Worm (Caenorhabditis elegans) whole organism, young adult: Measurements from ENCODE around the gene mdmh-35.

Source experiments
- C17E4.6 ChIP-seq: fragments of 200-800 bp; sonication (Bioruptor generic); IDR thresholded peaks from 2 replicates; pipeline ENCODE4 v1.3.6; 2022; ENCODE audit warnings: missing genetic modification reagents, missing genetic modification characterization, missing compliant biosample characterization
- F22D6.2 ChIP-seq: sonication (generic microtip); optimal IDR thresholded peaks from 2 replicates; lab custom pipeline; 2016; ENCODE audit warnings: mild to moderate bottlenecking, missing genetic modification characterization, missing compliant biosample characterization
- F23B12.7 ChIP-seq: sonication (generic microtip); optimal IDR thresholded peaks from 2 replicates; lab custom pipeline; 2017; ENCODE audit warnings: missing genetic modification characterization, mild to moderate bottlenecking, missing compliant biosample characterization, antibody characterized with exemption, moderate library complexity; ENCODE audit not compliant: insufficient read depth
- F33H1.4 ChIP-seq: fragments of 200-800 bp; sonication (Bioruptor generic); IDR thresholded peaks from 2 replicates; pipeline ENCODE4 v1.3.6; 2022; ENCODE audit warnings: missing genetic modification reagents, missing genetic modification characterization, missing compliant biosample characterization
- F39B2.1 ChIP-seq: fragments of 200-800 bp; sonication (Bioruptor generic); IDR thresholded peaks from 2 replicates; pipeline ENCODE4 v1.3.6; 2022; ENCODE audit warnings: missing genetic modification reagents, missing genetic modification characterization, missing compliant biosample characterization
- F55B11.4 ChIP-seq: sonication (generic microtip); optimal IDR thresholded peaks from 2 replicates; lab custom pipeline; 2016; ENCODE audit warnings: missing compliant biosample characterization, missing genetic modification characterization, borderline replicate concordance; ENCODE audit not compliant: insufficient read depth
- T07F8.4 ChIP-seq: sonication (generic microtip); optimal IDR thresholded peaks from 2 replicates; lab custom pipeline; 2016; ENCODE audit warnings: mild to moderate bottlenecking, missing genetic modification characterization, moderate library complexity, missing compliant biosample characterization
- Y53F4B.3 ChIP-seq: fragments of 200-800 bp; sonication (Bioruptor generic); IDR thresholded peaks from 2 replicates; pipeline ENCODE4 v1.3.6; 2022; ENCODE audit warnings: missing genetic modification reagents, missing genetic modification characterization, missing compliant biosample characterization
- Y53G8AR.9 ChIP-seq: fragments of 200-800 bp; sonication (Bioruptor generic); conservative IDR thresholded peaks from 2 replicates; pipeline ENCODE4 v1.3.6; 2022; ENCODE audit warnings: missing genetic modification reagents, missing genetic modification characterization, missing compliant biosample characterization
- athp-1 ChIP-seq: sonication (generic microtip); optimal IDR thresholded peaks from 2 replicates; lab custom pipeline; 2017; ENCODE audit warnings: mild to moderate bottlenecking, missing genetic modification characterization, missing compliant biosample characterization
- attf-6 ChIP-seq: fragments of 200-800 bp; sonication (Bioruptor generic); IDR thresholded peaks from 2 replicates; pipeline ENCODE4 v1.3.6; 2022; ENCODE audit warnings: missing genetic modification reagents, missing genetic modification characterization, missing compliant biosample characterization
- bed-1 ChIP-seq: fragments of 200-800 bp; sonication (Bioruptor generic); IDR thresholded peaks from 2 replicates; pipeline ENCODE4 v1.3.6; 2022; ENCODE audit warnings: missing genetic modification reagents, missing genetic modification characterization, missing compliant biosample characterization
- bed-2 ChIP-seq: fragments of 200-800 bp; sonication (Bioruptor generic); IDR thresholded peaks from 2 replicates; pipeline ENCODE4 v1.3.6; 2022; ENCODE audit warnings: missing genetic modification reagents, missing genetic modification characterization, missing compliant biosample characterization
- die-1 ChIP-seq: sonication (generic microtip); optimal IDR thresholded peaks from 2 replicates; lab custom pipeline; 2016; ENCODE audit warnings: missing genotype, mild to moderate bottlenecking, missing genetic modification characterization, missing compliant biosample characterization
- dox-1 ChIP-seq: fragments of 200-800 bp; sonication (Bioruptor generic); IDR thresholded peaks from 2 replicates; pipeline ENCODE4 v1.3.6; 2022; ENCODE audit warnings: missing genetic modification reagents, missing genetic modification characterization, missing compliant biosample characterization
- dpl-1 ChIP-seq: fragments of 150-350 bp; optimal IDR thresholded peaks from 2 replicates; lab custom pipeline; 2014; ENCODE audit warnings: missing biosample characterization, missing genetic modification reagents, missing genetic modification characterization
- egl-44 ChIP-seq: fragments of 200-800 bp; sonication (Bioruptor generic); IDR thresholded peaks from 2 replicates; pipeline ENCODE4 v1.3.6; 2022; ENCODE audit warnings: missing genetic modification reagents, missing genetic modification characterization, missing compliant biosample characterization
- egrh-3 ChIP-seq: fragments of 200-800 bp; sonication (Bioruptor generic); IDR thresholded peaks from 2 replicates; pipeline ENCODE4 v1.3.6; 2022; ENCODE audit warnings: missing genetic modification reagents, missing genetic modification characterization, missing compliant biosample characterization
- fkh-3 ChIP-seq: sonication (generic microtip); optimal IDR thresholded peaks from 2 replicates; lab custom pipeline; 2016; ENCODE audit warnings: mild to moderate bottlenecking, missing genetic modification characterization, missing compliant biosample characterization
- gei-17 ChIP-seq: fragments of 200-800 bp; sonication (Bioruptor generic); optimal IDR thresholded peaks from 2 replicates; lab custom pipeline; 2018; ENCODE audit warnings: mild to moderate bottlenecking, missing genetic modification characterization, missing compliant biosample characterization
- hlh-26 ChIP-seq: fragments of 200-800 bp; sonication (Bioruptor generic); conservative IDR thresholded peaks from 2 replicates; pipeline ENCODE4 v1.3.6; 2022; ENCODE audit warnings: missing genetic modification reagents, missing genetic modification characterization, missing compliant biosample characterization
- hmg-20 ChIP-seq: fragments of 200-800 bp; sonication (Bioruptor generic); IDR thresholded peaks from 2 replicates; pipeline ENCODE4 v1.3.6; 2022; ENCODE audit warnings: missing genetic modification reagents, missing genetic modification characterization, missing compliant biosample characterization
- hsf-1 ChIP-seq: fragments of 200-800 bp; sonication (Bioruptor generic); IDR thresholded peaks from 2 replicates; pipeline ENCODE4 v1.3.6; 2022; ENCODE audit warnings: missing genetic modification reagents, missing genetic modification characterization, missing compliant biosample characterization
- lin-40 ChIP-seq: sonication (generic microtip); optimal IDR thresholded peaks from 2 replicates; lab custom pipeline; 2016; ENCODE audit warnings: missing genetic modification characterization, mild to moderate bottlenecking, missing compliant biosample characterization, missing genotype, missing genetic modification reagents
- madf-6 ChIP-seq: fragments of 200-800 bp; sonication (Bioruptor generic); IDR thresholded peaks from 2 replicates; pipeline ENCODE4 v1.3.6; 2022; ENCODE audit warnings: missing genetic modification reagents, missing genetic modification characterization, missing compliant biosample characterization
- nfya-1 ChIP-seq: sonication (generic microtip); optimal IDR thresholded peaks from 2 replicates; lab custom pipeline; 2017; ENCODE audit warnings: antibody characterized with exemption, missing compliant biosample characterization, missing genetic modification characterization, borderline replicate concordance; ENCODE audit not compliant: insufficient read depth
- nfyb-1 ChIP-seq: fragments of 200-800 bp; sonication (Bioruptor generic); IDR thresholded peaks from 2 replicates; pipeline ENCODE4 v1.3.6; 2022; ENCODE audit warnings: missing genetic modification reagents, missing genetic modification characterization, missing compliant biosample characterization
- nhr-27 ChIP-seq: fragments of 200-800 bp; sonication (Bioruptor generic); optimal IDR thresholded peaks from 2 replicates; lab custom pipeline; 2018; ENCODE audit warnings: mild to moderate bottlenecking, missing genetic modification characterization, moderate library complexity, missing compliant biosample characterization
- pha-4 ChIP-seq: fragments of 150-350 bp; sonication (generic microtip); optimal IDR thresholded peaks from 2 replicates; lab custom pipeline; 2014; ENCODE audit warnings: missing biosample characterization, missing genetic modification reagents, missing genetic modification characterization
- rcor-1 ChIP-seq: fragments of 200-800 bp; sonication (Bioruptor generic); IDR thresholded peaks from 2 replicates; pipeline ENCODE4 v1.3.6; 2022; ENCODE audit warnings: missing genetic modification reagents, missing genetic modification characterization, missing compliant biosample characterization
- sdz-38 ChIP-seq: sonication (generic microtip); optimal IDR thresholded peaks from 2 replicates; lab custom pipeline; 2016; ENCODE audit warnings: missing genotype, missing genetic modification characterization, missing compliant biosample characterization
- sea-2 ChIP-seq: fragments of 200-800 bp; sonication (Bioruptor generic); IDR thresholded peaks from 2 replicates; pipeline ENCODE4 v1.3.6; 2022; ENCODE audit warnings: missing genetic modification characterization, missing compliant biosample characterization
- snpc-1.3 ChIP-seq: sonication (generic microtip); optimal IDR thresholded peaks from 2 replicates; lab custom pipeline; 2017; ENCODE audit warnings: missing genetic modification characterization, mild to moderate bottlenecking, missing compliant biosample characterization, antibody characterized with exemption, moderate library complexity, missing genotype, missing genetic modification reagents; ENCODE audit not compliant: insufficient read depth
- snpc-4 ChIP-seq, 5 experiments: fragments of 150-350 bp in 1 of 5; sonication (generic microtip) in 4 of 5; optimal IDR thresholded peaks; 2 replicates each; lab custom pipeline; 2014 to 2018; ENCODE audit warnings: missing genetic modification characterization in 5 of 5, missing biosample characterization in 3 of 5, antibody characterized with exemption in 2 of 5, mild to moderate bottlenecking in 2 of 5, missing compliant biosample characterization in 2 of 5, missing genotype in 2 of 5, moderate library complexity in 2 of 5, missing genetic modification reagents in 1 of 5
- sptf-2 ChIP-seq: fragments of 200-800 bp; sonication (Bioruptor generic); optimal IDR thresholded peaks from 2 replicates; lab custom pipeline; 2018; ENCODE audit warnings: mild to moderate bottlenecking, missing genetic modification characterization, missing compliant biosample characterization
- tbp1 ChIP-seq: fragments of 200-800 bp; sonication (Bioruptor generic); optimal IDR thresholded peaks from 2 replicates; lab custom pipeline; 2018; ENCODE audit warnings: mild to moderate bottlenecking, missing genetic modification characterization, missing compliant biosample characterization
- tlf-1 ChIP-seq: fragments of 200-800 bp; sonication (Bioruptor generic); optimal IDR thresholded peaks from 2 replicates; lab custom pipeline; 2018; ENCODE audit warnings: mild to moderate bottlenecking, missing genetic modification characterization, missing compliant biosample characterization
- zim-3 ChIP-seq: sonication (generic microtip); optimal IDR thresholded peaks from 2 replicates; lab custom pipeline; 2017; ENCODE audit warnings: mild to moderate bottlenecking, missing genetic modification characterization, moderate library complexity, missing compliant biosample characterization
- ztf-18 ChIP-seq: sonication (generic microtip); optimal IDR thresholded peaks from 2 replicates; lab custom pipeline; 2016; ENCODE audit warnings: missing genotype, mild to moderate bottlenecking, missing genetic modification characterization, missing compliant biosample characterization
- ztf-25 ChIP-seq: fragments of 200-800 bp; sonication (Bioruptor generic); IDR thresholded peaks from 2 replicates; pipeline ENCODE4 v1.3.6; 2022; ENCODE audit warnings: missing genetic modification reagents, missing genetic modification characterization, missing compliant biosample characterization
- ztf-26 ChIP-seq: sonication (generic microtip); optimal IDR thresholded peaks from 2 replicates; lab custom pipeline; 2017; ENCODE audit warnings: missing genetic modification characterization, missing compliant biosample characterization

The mdmh-35 gene

DNA sequence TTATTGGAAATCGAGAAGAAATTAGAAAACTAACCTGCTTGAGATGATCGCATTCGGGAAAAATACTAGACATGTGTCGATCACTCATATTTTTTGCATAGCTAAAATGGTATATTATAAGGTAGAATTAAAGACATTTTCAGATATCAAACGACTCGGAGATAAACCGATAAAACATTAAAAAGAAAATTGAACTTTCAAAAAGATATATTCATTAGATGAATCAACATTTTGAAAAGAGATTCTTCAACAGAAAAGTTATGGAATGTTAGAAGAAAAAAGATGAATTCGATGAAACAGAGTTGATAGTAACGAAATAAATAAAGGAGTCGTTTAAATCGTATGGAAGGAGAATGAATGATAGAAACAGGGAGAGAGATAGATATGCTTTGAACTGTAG is at the start of gene mdmh-35:
mdmh-35 (minus strand) TSS at position 101 of the 400 bp plus-strand sequence.
- TF ChIP-seq hlh-26 (GFP tag; lab: Robert Waterston, UW) (no peak), dpl-1 (GFP tag; lab: Kevin White, UChicago) (no peak), lin-40 (no peak), ztf-26 (tag; lab: Kevin White, UChicago) (no peak), T07F8.4 (no peak), C17E4.6 (GFP tag; lab: Robert Waterston, UW) (no peak), sptf-2 (GFP tag; lab: Kevin White, UChicago) (no peak), tlf-1 (no peak), rcor-1 (GFP tag; lab: Robert Waterston, UW) (no peak), pha-4 (tag; lab: Kevin White, UChicago) (no peak), zim-3 (tag; lab: Kevin White, UChicago) (no peak), fkh-3 (tag; lab: Kevin White, UChicago) (no peak), athp-1 (tag; lab: Kevin White, UChicago) (no peak), bed-1 (no peak), madf-6 (GFP tag; lab: Robert Waterston, UW) (no peak), Y53F4B.3 (GFP tag; lab: Robert Waterston, UW) (no peak), dox-1 (GFP tag; lab: Robert Waterston, UW) (no peak), hmg-20 (GFP tag; lab: Robert Waterston, UW) (no peak), egl-44 (GFP tag; lab: Robert Waterston, UW) (no peak), nfyb-1 (GFP tag; lab: Robert Waterston, UW) (no peak)

DNA sequence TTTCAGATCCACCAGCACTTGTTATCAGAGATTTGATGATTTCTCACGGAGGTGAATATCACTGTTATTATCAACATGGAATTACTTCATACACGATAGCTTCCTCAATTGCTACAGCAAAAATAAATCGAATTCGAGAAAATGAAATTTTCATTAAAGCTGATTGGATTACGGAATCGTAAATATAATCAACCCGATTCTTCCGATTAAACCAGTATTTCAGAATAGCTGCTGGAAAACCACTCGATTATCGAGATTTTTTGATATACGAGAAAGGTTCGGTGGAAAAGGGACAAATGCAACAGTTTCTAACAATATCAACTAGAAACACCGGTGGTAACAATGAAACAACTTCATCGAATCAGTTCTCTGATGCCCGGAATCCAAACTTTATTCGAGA is 46.5 kb upstream of the mdmh-35 start:
- TF ChIP-seq pha-4 (tag; lab: Kevin White, UChicago) = no peak
- no peak for TF ChIP-seq nhr-27 (tag; lab: Kevin White, UChicago)
- TF ChIP-seq F23B12.7 (tag; lab: Kevin White, UChicago) = no peak
- no peak for TF ChIP-seq tbp1 (GFP tag; lab: Kevin White, UChicago)
- no peak for TF ChIP-seq ztf-18
- TF ChIP-seq sdz-38 (tag; lab: Kevin White, UChicago) = no peak
- TF ChIP-seq T07F8.4 = no peak
- no peak for TF ChIP-seq ztf-25 (GFP tag; lab: Robert Waterston, UW)
- no peak for TF ChIP-seq die-1
- TF ChIP-seq hsf-1 = no peak
- no peak for TF ChIP-seq F39B2.1 (GFP tag; lab: Robert Waterston, UW)
- TF ChIP-seq nfya-1 (tag; lab: Kevin White, UChicago) = no peak
- no peak for TF ChIP-seq F22D6.2 (tag; lab: Kevin White, UChicago)
- no peak for TF ChIP-seq gei-17
- no peak for TF ChIP-seq Y53G8AR.9 (GFP tag; lab: Robert Waterston, UW)
- no peak for TF ChIP-seq dox-1 (GFP tag; lab: Robert Waterston, UW)

DNA sequence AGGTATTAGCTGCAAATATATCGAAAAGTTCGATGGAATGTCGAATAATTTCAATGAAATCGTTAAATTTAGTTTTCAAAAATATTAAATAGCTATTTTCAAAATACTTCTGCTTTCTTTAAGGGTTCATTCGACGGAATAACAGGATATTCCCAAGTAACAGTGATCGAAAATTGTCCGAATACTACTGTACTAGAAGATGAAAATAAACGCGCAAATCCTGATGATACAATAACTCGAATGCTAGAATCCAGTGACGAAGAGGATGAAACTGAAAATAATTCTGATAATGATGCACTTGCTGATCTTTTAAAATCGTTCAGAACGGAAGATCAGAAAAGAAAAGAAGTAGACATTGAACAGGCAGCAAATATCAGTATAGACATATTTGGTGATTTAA is 45.2 kb upstream of the mdmh-35 start:
- TF ChIP-seq attf-6 (GFP tag; lab: Robert Waterston, UW) (no peak), Y53G8AR.9 (GFP tag; lab: Robert Waterston, UW) (no peak), Y53F4B.3 (GFP tag; lab: Robert Waterston, UW) (no peak), egrh-3 (GFP tag; lab: Robert Waterston, UW) (no peak), F33H1.4 (GFP tag; lab: Robert Waterston, UW) (no peak), sea-2 (GFP tag; lab: Robert Waterston, UW) (no peak), tlf-1 (no peak), F55B11.4 (tag; lab: Kevin White, UChicago) (no peak), snpc-1.3 (no peak), fkh-3 (tag; lab: Kevin White, UChicago) (no peak), snpc-4 (GFP tag; optimal IDR thresholded peaks at IDR 0.05; lab: Kevin White, UChicago) (no peak), snpc-4 (tag; optimal IDR thresholded peaks at IDR 0.05; lab: Kevin White, UChicago) (no peak), bed-2 (GFP tag; lab: Robert Waterston, UW) (no peak)
